Worm (Caenorhabditis elegans): ENCODE results near the gene asna-1.

ce11 chrIII:8925539-8925938 is 30.7 kb downstream of the asna-1 start:
- TF ChIP-seq attf-6 (GFP tag; IDR thresholded peaks at IDR 0.05) (no peak), chd-7 (tag; optimal IDR thresholded peaks at IDR 0.05) (no peak), ceh-27 (GFP tag; optimal IDR thresholded peaks at IDR 0.05) (no peak), D2030.7 (GFP tag; IDR thresholded peaks at IDR 0.05) (no peak), fkh-3 (tag; optimal IDR thresholded peaks at IDR 0.05) (no peak), B0261.1 (tag; optimal IDR thresholded peaks at IDR 0.05) (no peak), dpl-1 (GFP tag; optimal IDR thresholded peaks at IDR 0.05) (no peak), F55B11.4 (tag; optimal IDR thresholded peaks at IDR 0.05; ENCODE audit: borderline replicate concordance, insufficient read depth) (no peak), nhr-80 (tag; optimal IDR thresholded peaks at IDR 0.05) (no peak), tbp1 (GFP tag; optimal IDR thresholded peaks at IDR 0.05) (no peak), ama-1 (optimal IDR thresholded peaks at IDR 0.05) (no peak), ama-1 (GFP tag; optimal IDR thresholded peaks at IDR 0.05) (no peak), zim-3 (tag; optimal IDR thresholded peaks at IDR 0.05) (no peak), snpc-4 (GFP tag; optimal IDR thresholded peaks at IDR 0.05) (no peak), snpc-4 (tag; optimal IDR thresholded peaks at IDR 0.05) (no peak), ztf-26 (tag; optimal IDR thresholded peaks at IDR 0.05) (no peak)
